Worm (Caenorhabditis elegans) whole organism, mixed stage, embryonic: ENCODE measurements around the gene F55F3.4.

Source experiments
- M03D4.4 ChIP-seq: sonication (generic microtip); optimal IDR thresholded peaks from 2 replicates; lab custom pipeline; 2017; ENCODE audit warnings: mild to moderate bottlenecking, missing genetic modification characterization, missing compliant biosample characterization
- bed-3 ChIP-seq: fragments of 200-800 bp; sonication (Bioruptor generic); optimal IDR thresholded peaks from 3 replicates; lab custom pipeline; 2018; ENCODE audit warnings: mild to moderate bottlenecking, missing genetic modification characterization, moderate library complexity, missing compliant biosample characterization
- blmp-1 ChIP-seq: fragments of 150-350 bp; optimal IDR thresholded peaks from 2 replicates; lab custom pipeline; 2014; ENCODE audit warnings: missing biosample characterization, missing genetic modification characterization
- ceh-39 ChIP-seq: fragments of 150-350 bp; optimal IDR thresholded peaks from 2 replicates; lab custom pipeline; 2014; ENCODE audit warnings: missing biosample characterization, missing genetic modification characterization
- ceh-43 ChIP-seq: fragments of 200-800 bp; sonication (Bioruptor generic); optimal IDR thresholded peaks from 2 replicates; lab custom pipeline; 2018; ENCODE audit warnings: mild to moderate bottlenecking, missing genetic modification characterization, moderate library complexity, missing compliant biosample characterization
- ceh-83 ChIP-seq: fragments of 200-800 bp; sonication (Bioruptor generic); optimal IDR thresholded peaks from 2 replicates; lab custom pipeline; 2018; ENCODE audit warnings: mild to moderate bottlenecking, missing genetic modification characterization, missing compliant biosample characterization
- ces-1 ChIP-seq: fragments of 150-350 bp; optimal IDR thresholded peaks from 2 replicates; lab custom pipeline; 2014; ENCODE audit warnings: missing biosample characterization, missing genetic modification reagents, missing genetic modification characterization
- cnd-1 ChIP-seq: fragments of 200-800 bp; sonication (Bioruptor generic); optimal IDR thresholded peaks from 2 replicates; lab custom pipeline; 2018; ENCODE audit warnings: mild to moderate bottlenecking, missing genetic modification characterization, missing compliant biosample characterization
- drap-1 ChIP-seq: fragments of 200-800 bp; sonication (Bioruptor generic); optimal IDR thresholded peaks from 3 replicates; lab custom pipeline; 2018; ENCODE audit warnings: mild to moderate bottlenecking, missing genetic modification characterization, missing compliant biosample characterization
- elt-1 ChIP-seq: sonication (generic microtip); optimal IDR thresholded peaks from 2 replicates; lab custom pipeline; 2017; ENCODE audit warnings: missing genetic modification characterization, mild to moderate bottlenecking, missing compliant biosample characterization, antibody characterized with exemption, moderate library complexity, borderline replicate concordance; ENCODE audit not compliant: insufficient read depth
- flh-1 ChIP-seq: fragments of 200-800 bp; sonication (Bioruptor generic); optimal IDR thresholded peaks from 2 replicates; lab custom pipeline; 2018; ENCODE audit warnings: mild to moderate bottlenecking, missing genetic modification characterization, moderate library complexity, missing compliant biosample characterization
- hlh-1 ChIP-seq: fragments of 150-350 bp; optimal IDR thresholded peaks from 2 replicates; lab custom pipeline; 2014; ENCODE audit warnings: missing biosample characterization, missing genetic modification reagents, missing genetic modification characterization
- lin-13 ChIP-seq: fragments of 150-350 bp; optimal IDR thresholded peaks from 2 replicates; lab custom pipeline; 2014; ENCODE audit warnings: missing biosample characterization, missing genetic modification characterization
- lin-32 ChIP-seq: fragments of 200-800 bp; sonication (Bioruptor generic); optimal IDR thresholded peaks from 2 replicates; lab custom pipeline; 2018; ENCODE audit warnings: mild to moderate bottlenecking, missing genetic modification characterization, missing compliant biosample characterization
- lsy-2 ChIP-seq: fragments of 150-350 bp; optimal IDR thresholded peaks from 2 replicates; lab custom pipeline; 2014; ENCODE audit warnings: missing biosample characterization, missing genetic modification characterization
- mab-5 ChIP-seq: fragments of 150-350 bp; optimal IDR thresholded peaks from 2 replicates; lab custom pipeline; 2014; ENCODE audit warnings: missing biosample characterization, missing genetic modification characterization
- mls-2 ChIP-seq: sonication (generic microtip); optimal IDR thresholded peaks from 2 replicates; lab custom pipeline; 2016; ENCODE audit warnings: mild to moderate bottlenecking, missing genetic modification characterization, moderate library complexity, missing compliant biosample characterization
- nhr-12 ChIP-seq: fragments of 150-350 bp; optimal IDR thresholded peaks from 2 replicates; lab custom pipeline; 2014; ENCODE audit warnings: missing biosample characterization, missing genetic modification characterization
- nhr-2 ChIP-seq: fragments of 150-350 bp; optimal IDR thresholded peaks from 2 replicates; lab custom pipeline; 2014; ENCODE audit warnings: missing biosample characterization, missing genetic modification characterization
- nhr-28 ChIP-seq: fragments of 150-350 bp; optimal IDR thresholded peaks from 2 replicates; lab custom pipeline; 2014; ENCODE audit warnings: missing biosample characterization, missing genetic modification characterization
- nhr-76 ChIP-seq: sonication (generic microtip); optimal IDR thresholded peaks from 2 replicates; lab custom pipeline; 2017; ENCODE audit warnings: missing biosample characterization, missing genetic modification characterization
- pha-4 ChIP-seq: fragments of 150-350 bp; optimal IDR thresholded peaks from 2 replicates; lab custom pipeline; 2018; ENCODE audit warnings: missing biosample characterization, missing genetic modification reagents, missing genetic modification characterization
- snpc-4 ChIP-seq: fragments of 150-350 bp; optimal IDR thresholded peaks from 2 replicates; lab custom pipeline; 2014; ENCODE audit warnings: missing biosample characterization, missing genetic modification characterization
- sptf-1 ChIP-seq: sonication (generic microtip); optimal IDR thresholded peaks from 2 replicates; lab custom pipeline; 2017; ENCODE audit warnings: mild to moderate bottlenecking, missing genetic modification characterization, moderate library complexity, missing compliant biosample characterization
- tbx-8 ChIP-seq: fragments of 200-800 bp; sonication (Bioruptor generic); optimal IDR thresholded peaks from 2 replicates; lab custom pipeline; 2018; ENCODE audit warnings: mild to moderate bottlenecking, missing genetic modification characterization, moderate library complexity, missing compliant biosample characterization
- unc-120 ChIP-seq: sonication (generic microtip); optimal IDR thresholded peaks from 2 replicates; lab custom pipeline; 2017; ENCODE audit warnings: missing genetic modification characterization, missing compliant biosample characterization; ENCODE audit not compliant: poor library complexity, severe bottlenecking
- unc-39 ChIP-seq: fragments of 150-350 bp; optimal IDR thresholded peaks from 2 replicates; lab custom pipeline; 2014; ENCODE audit warnings: missing biosample characterization, missing genetic modification characterization
- unc-62 ChIP-seq: fragments of 150-350 bp; optimal IDR thresholded peaks from 2 replicates; lab custom pipeline; 2014; ENCODE audit warnings: missing biosample characterization, missing genetic modification reagents, missing genetic modification characterization
- zip-8 ChIP-seq: fragments of 150-350 bp; optimal IDR thresholded peaks from 2 replicates; lab custom pipeline; 2014; ENCODE audit warnings: missing biosample characterization, missing genetic modification characterization
- ztf-11 ChIP-seq: fragments of 150-350 bp; optimal IDR thresholded peaks from 2 replicates; lab custom pipeline; 2014; ENCODE audit warnings: missing biosample characterization, missing genetic modification characterization

F55F3.4 gene

DNA sequence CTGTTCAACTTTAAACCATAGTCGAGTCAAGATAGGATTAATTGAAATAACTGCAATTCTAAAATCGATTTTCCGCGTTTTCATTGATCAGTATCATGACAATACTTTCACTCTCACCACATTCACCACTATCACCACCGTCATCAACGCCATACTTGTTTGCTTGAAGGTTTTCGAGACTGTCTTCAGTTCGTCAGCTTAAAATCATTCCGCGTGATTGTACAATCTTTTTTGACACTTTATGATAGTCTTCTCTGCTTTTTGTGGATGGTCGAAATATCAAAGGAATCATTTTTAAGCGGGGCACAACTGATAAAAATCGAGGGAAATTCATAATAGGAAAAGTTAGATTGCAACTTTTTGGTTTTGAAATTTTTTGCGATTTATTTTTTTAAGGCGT, 39.1 kb upstream of the F55F3.4 start:
- TF ChIP-seq zip-8 (tag; lab: Kevin White, UChicago) (no peak), bed-3 (GFP tag; lab: Kevin White, UChicago) (no peak), ces-1 (no peak), unc-39 (no peak), tbx-8 (no peak), snpc-4 (tag; lab: Kevin White, UChicago) (no peak), drap-1 (no peak), ztf-11 (tag; lab: Kevin White, UChicago) (no peak), pha-4 (tag; lab: Kevin White, UChicago) (no peak), unc-120 (tag; lab: Kevin White, UChicago) (no peak), unc-62 (GFP tag; lab: Kevin White, UChicago) (no peak), mls-2 (tag; lab: Kevin White, UChicago) (no peak)
- TF ChIP-seq, all 35 proteins: peak for 0

DNA sequence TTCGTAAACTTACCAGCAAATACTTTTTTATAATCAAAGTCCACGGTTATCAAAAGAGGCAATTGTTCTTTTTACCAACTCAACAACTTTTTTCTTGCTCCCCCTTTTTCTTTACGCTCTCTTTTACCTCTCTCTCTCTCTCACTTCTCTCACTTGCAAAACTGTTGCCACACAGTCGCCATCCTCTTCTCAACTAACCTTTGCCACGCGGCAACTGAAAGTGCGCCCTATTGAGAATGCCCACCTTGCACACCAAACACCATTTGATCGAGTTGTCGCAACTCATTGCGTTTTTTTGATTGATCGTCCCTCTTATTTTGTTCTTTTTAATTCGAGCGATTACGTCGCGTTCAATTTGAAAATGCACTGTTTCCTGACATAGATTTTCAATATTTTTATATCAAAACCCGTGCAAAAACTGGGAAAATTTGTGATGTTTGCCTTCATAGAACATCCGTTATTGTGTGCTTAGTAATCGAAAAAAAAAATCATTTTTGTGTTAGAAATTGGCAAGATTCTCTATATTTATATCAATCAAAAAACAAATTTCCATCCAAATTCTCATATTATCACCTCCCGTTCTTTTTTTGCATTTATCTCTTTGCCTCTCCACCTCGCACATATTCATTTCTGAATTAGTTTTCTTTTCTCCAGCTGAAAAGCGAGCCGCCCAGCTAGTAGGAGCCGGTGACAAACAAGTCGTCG, 38.6 kb upstream of the F55F3.4 start, which contains the start of gene nhr-71:
Gene nhr-71 (plus strand): TSS at position 655 of the 705 bp plus-strand sequence.
- TF ChIP-seq ceh-39 (tag; lab: Kevin White, UChicago) = peak; percentile 11
- TF ChIP-seq nhr-12 (tag; lab: Kevin White, UChicago) = no peak
- TF ChIP-seq lsy-2 = no peak
- no peak for TF ChIP-seq ceh-83 (GFP tag; lab: Kevin White, UChicago)
- TF ChIP-seq nhr-2 (tag; lab: Kevin White, UChicago) = peak; percentile 19
- TF ChIP-seq mab-5 (tag; lab: Kevin White, UChicago) = no peak
- no peak for TF ChIP-seq unc-39

DNA sequence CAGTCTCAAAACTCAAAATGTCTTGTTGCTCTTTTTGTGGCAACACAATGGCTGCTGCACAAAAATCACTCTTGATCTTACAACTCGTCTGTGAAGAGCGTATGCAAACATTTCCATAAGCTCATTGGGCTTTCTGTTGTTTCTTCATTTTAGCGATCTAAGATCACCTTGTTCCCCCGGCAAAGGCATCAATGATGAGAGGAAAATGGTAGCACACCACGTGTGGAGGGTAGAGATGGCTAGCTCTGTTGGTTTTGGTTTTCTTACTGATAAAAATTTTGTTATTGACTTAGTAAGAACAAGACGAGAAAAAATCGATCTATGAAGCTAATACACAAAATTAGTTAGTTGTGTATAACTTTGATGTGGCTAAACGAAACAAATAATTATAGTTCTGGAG, 37.4 kb upstream of the F55F3.4 start:
- TF ChIP-seq lsy-2 (no peak), mls-2 (tag; lab: Kevin White, UChicago) (no peak), blmp-1 (tag; lab: Kevin White, UChicago) (no peak), unc-39 (no peak), bed-3 (GFP tag; lab: Kevin White, UChicago) (no peak), hlh-1 (tag; lab: Kevin White, UChicago) (no peak), lin-32 (GFP tag; lab: Kevin White, UChicago) (no peak), ceh-83 (GFP tag; lab: Kevin White, UChicago) (no peak), nhr-28 (tag; lab: Kevin White, UChicago) (no peak)

ce11 chrX:13752822-13753581, 32.4 kb upstream of the F55F3.4 start:
- TF ChIP-seq hlh-1 (tag; lab: Kevin White, UChicago) = peak; percentile 4
- no peak for TF ChIP-seq lin-13 (tag; lab: Kevin White, UChicago)
- no peak for TF ChIP-seq flh-1 (GFP tag; lab: Kevin White, UChicago)

DNA sequence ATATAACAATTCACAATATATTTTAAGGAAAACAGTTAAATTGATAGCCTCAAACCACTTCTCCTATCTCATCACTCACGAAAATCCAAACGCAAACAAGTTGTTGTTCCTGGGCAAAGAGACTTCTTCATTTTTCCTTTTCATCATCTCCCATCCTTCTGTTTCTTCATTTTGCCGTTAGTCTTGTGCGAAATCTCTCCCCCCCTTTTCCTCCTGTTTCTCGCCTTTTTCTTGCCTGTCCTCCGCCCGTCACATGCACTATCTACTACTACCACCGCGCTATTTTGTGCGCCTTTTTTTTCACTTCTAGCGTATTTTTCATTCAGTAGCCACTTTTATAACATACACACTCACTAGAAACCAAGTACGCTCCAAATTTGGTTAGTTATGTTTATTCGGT, 30.9 kb upstream of the F55F3.4 start:
- TF ChIP-seq drap-1 (no peak), flh-1 (GFP tag; lab: Kevin White, UChicago) (no peak), sptf-1 (tag; lab: Kevin White, UChicago) (no peak), unc-120 (tag; lab: Kevin White, UChicago) (peak; percentile 23), ces-1 (peak; percentile 45)

DNA sequence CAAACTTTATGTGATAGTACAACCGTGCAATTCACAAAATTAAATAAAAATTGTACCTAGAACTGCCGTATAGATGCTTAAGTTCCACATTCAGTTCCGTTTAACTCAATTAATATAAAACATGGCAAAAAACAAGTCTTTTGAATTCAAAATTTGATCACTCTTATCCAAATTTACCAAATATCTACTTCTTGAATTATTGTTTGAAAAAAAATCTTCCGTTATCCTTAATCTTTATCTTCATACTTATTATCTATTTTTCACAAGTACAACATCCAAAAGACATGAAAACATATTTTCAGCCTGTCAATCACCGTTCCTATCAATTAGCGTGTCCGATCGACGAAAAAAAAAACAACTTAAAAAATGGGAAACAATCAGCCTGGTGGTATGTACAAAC, 29.9 kb upstream of the F55F3.4 start, which contains the start of gene aakb-1:
Gene aakb-1 (plus strand): TSS at position 301 of the 400 bp plus-strand sequence.
- TF ChIP-seq ceh-39 (tag; lab: Kevin White, UChicago) = no peak
- TF ChIP-seq nhr-28 (tag; lab: Kevin White, UChicago) = no peak
- TF ChIP-seq zip-8 (tag; lab: Kevin White, UChicago) = no peak
- no peak for TF ChIP-seq M03D4.4
- TF ChIP-seq mls-2 (tag; lab: Kevin White, UChicago) = no peak
- TF ChIP-seq cnd-1 (tag; lab: Kevin White, UChicago) = no peak
- TF ChIP-seq sptf-1 (tag; lab: Kevin White, UChicago) = no peak
- TF ChIP-seq nhr-76 (tag; lab: Kevin White, UChicago) = no peak
- TF ChIP-seq ces-1 = no peak
- TF ChIP-seq lsy-2 = no peak
- TF ChIP-seq hlh-1 (tag; lab: Kevin White, UChicago) = no peak
- TF ChIP-seq ceh-43 = no peak
- no peak for TF ChIP-seq bed-3 (GFP tag; lab: Kevin White, UChicago)
- no peak for TF ChIP-seq tbx-8
- TF ChIP-seq nhr-2 (tag; lab: Kevin White, UChicago) = no peak
- no peak for TF ChIP-seq flh-1 (GFP tag; lab: Kevin White, UChicago)
- TF ChIP-seq elt-1 = no peak
- TF ChIP-seq unc-120 (tag; lab: Kevin White, UChicago) = no peak
- TF ChIP-seq pha-4 (tag; lab: Kevin White, UChicago) = no peak
- TF ChIP-seq nhr-12 (tag; lab: Kevin White, UChicago) = no peak
